Fruit fly (Drosophila melanogaster): ENCODE measurements around the gene Anp.

dm6 chr3R:30195606-30196049 lies 14.1 kb upstream of the Anp start:
- TF ChIP-seq CG8478 (optimal IDR thresholded peaks at IDR 0.05), result no peak
- TF ChIP-seq CTCF (optimal IDR thresholded peaks at IDR 0.05), result peak; percentile 17 to 19
